Fruit fly (Drosophila melanogaster): Measurements from ENCODE around the gene Trmt61.

Trmt61 gene

dm6 chr3R:26059195-26059594 lies at the start of gene Trmt61, which contains the start of gene RpL34a (continued):
- TF ChIP-seq Spps (tag; optimal IDR thresholded peaks at IDR 0.05): peak; percentile 79
- no peak for TF ChIP-seq CG8765 (GFP tag; IDR thresholded peaks at IDR 0.05)
- peak; percentile 36 for TF ChIP-seq CG3163 (GFP tag; optimal IDR thresholded peaks at IDR 0.05)
- peak; percentile 74 for TF ChIP-seq tin (GFP tag; optimal IDR thresholded peaks at IDR 0.05)
- TF ChIP-seq sim (GFP tag; IDR thresholded peaks at IDR 0.05): peak; percentile 65; the same call in 1 of the 2 replicates
- peak; percentile 37 for TF ChIP-seq pros (GFP tag; optimal IDR thresholded peaks at IDR 0.05)
- TF ChIP-seq NfI (GFP tag; optimal IDR thresholded peaks at IDR 0.05): peak; percentile 90
- TF ChIP-seq br (optimal IDR thresholded peaks at IDR 0.05): no peak
- TF ChIP-seq CG9932 (GFP tag; IDR thresholded peaks at IDR 0.05): peak; percentile 77
- TF ChIP-seq Hsf (GFP tag; optimal IDR thresholded peaks at IDR 0.05): peak; percentile 86
- peak; percentile 79 for TF ChIP-seq CG13424 (tag; optimal IDR thresholded peaks at IDR 0.05)
- no peak for TF ChIP-seq Deaf1 (tag; optimal IDR thresholded peaks at IDR 0.05)
- peak; percentile 88 for TF ChIP-seq hbn (GFP tag; IDR thresholded peaks at IDR 0.05; ENCODE audit: partially characterized antibody)
- peak; percentile 68 to 85 for TF ChIP-seq dpn (GFP tag; optimal IDR thresholded peaks at IDR 0.05)
- TF ChIP-seq jigr1 (GFP tag; IDR thresholded peaks at IDR 0.05): no peak
- TF ChIP-seq Ets97D (GFP tag; optimal IDR thresholded peaks at IDR 0.05): peak; percentile 99
- peak; percentile 59 for TF ChIP-seq CG16863 (GFP tag; optimal IDR thresholded peaks at IDR 0.05)
- TF ChIP-seq Side (GFP tag; optimal IDR thresholded peaks at IDR 0.05): peak; percentile 89
- TF ChIP-seq CG8089 (GFP tag; optimal IDR thresholded peaks at IDR 0.05): peak; percentile 65
- peak; percentile 99 for TF ChIP-seq CG17385 (GFP tag; optimal IDR thresholded peaks at IDR 0.05)
- TF ChIP-seq CG12391 (tag; optimal IDR thresholded peaks at IDR 0.05): peak; percentile 94
- peak; percentile 76 for TF ChIP-seq CG12299 (tag; optimal IDR thresholded peaks at IDR 0.05)
- peak; percentile 95 for TF ChIP-seq CG13296 (GFP tag; optimal IDR thresholded peaks at IDR 0.05)
- TF ChIP-seq ap (GFP tag; IDR thresholded peaks at IDR 0.05): peak; percentile 55
- no peak for TF ChIP-seq ash1 (GFP tag; optimal IDR thresholded peaks at IDR 0.05)
- peak; percentile 91 for TF ChIP-seq CG18619 (GFP tag; optimal IDR thresholded peaks at IDR 0.05)
- peak; percentile 84 for TF ChIP-seq CG7839 (tag; optimal IDR thresholded peaks at IDR 0.05)
- TF ChIP-seq crp (GFP tag; optimal IDR thresholded peaks at IDR 0.05): peak in 1 of 2 experiments; percentile 64
- TF ChIP-seq pfk (GFP tag; optimal IDR thresholded peaks at IDR 0.05): peak; percentile 67
- TF ChIP-seq CG6254 (GFP tag; optimal IDR thresholded peaks at IDR 0.05): peak; percentile 84
- no peak for TF ChIP-seq CG4404 (GFP tag; IDR thresholded peaks at IDR 0.05)

dm6 chr3R:26009766-26010414 lies 49.4 kb upstream of the Trmt61 start:
- TF ChIP-seq CG30020 (tag; optimal IDR thresholded peaks at IDR 0.05) (no peak), CG8944 (GFP tag; optimal IDR thresholded peaks at IDR 0.05) (no peak), pros (GFP tag; optimal IDR thresholded peaks at IDR 0.05) (peak; percentile 93), nerfin-1 (tag; optimal IDR thresholded peaks at IDR 0.05) (peak; percentile 89), Taf1 (GFP tag; IDR thresholded peaks at IDR 0.05) (no peak), Gsc (GFP tag; IDR thresholded peaks at IDR 0.05) (no peak), CG7745 (tag; optimal IDR thresholded peaks at IDR 0.05) (peak; percentile 36), vvl (GFP tag; IDR thresholded peaks at IDR 0.05) (peak; percentile 24; the same call in 1 of the 2 replicates), CG4617 (GFP tag; optimal IDR thresholded peaks at IDR 0.05; ENCODE audit: borderline replicate concordance) (no peak), Awh (GFP tag; IDR thresholded peaks at IDR 0.05) (no peak), sens (GFP tag) (peak; percentile 72), Hr39 (optimal IDR thresholded peaks at IDR 0.05) (no peak), D19A (tag; optimal IDR thresholded peaks at IDR 0.05) (no peak), CG12744 (GFP tag; optimal IDR thresholded peaks at IDR 0.05) (no peak), HLHmδ (GFP tag; optimal IDR thresholded peaks at IDR 0.05) (peak; percentile 87), dati (GFP tag; IDR thresholded peaks at IDR 0.05) (no peak), CG4424 (GFP tag; optimal IDR thresholded peaks at IDR 0.05) (no peak), grn (GFP tag; optimal IDR thresholded peaks at IDR 0.05) (peak; percentile 8), lov (optimal IDR thresholded peaks at IDR 0.05) (no peak), lov (GFP tag; IDR thresholded peaks at IDR 0.05) (0 out of 3 replicates have a peak, but pooled peaks have one; percentile 9), D (optimal IDR thresholded peaks at IDR 0.05) (peak; percentile 8), D (GFP tag; optimal IDR thresholded peaks at IDR 0.05) (no peak), oc (tag; optimal IDR thresholded peaks at IDR 0.05) (peak; percentile 48)
